Fruit fly (Drosophila melanogaster) Kc167 (cell line): ENCODE measurements around the gene CG34148.

Source experiments
- Sin3A ChIP-seq: fragments of >200 bp; optimal IDR thresholded peaks from 2 replicates; lab custom pipeline; 2018; ENCODE audit warnings: missing external identifiers
- h ChIP-seq: fragments of >200 bp; optimal IDR thresholded peaks from 3 replicates; lab custom pipeline; 2018; ENCODE audit warnings: missing external identifiers
- psq ChIP-seq: fragments of >200 bp; optimal IDR thresholded peaks from 2 replicates; lab custom pipeline; 2017; ENCODE audit warnings: missing external identifiers
- ttk ChIP-seq: sonication (Bioruptor generic); optimal IDR thresholded peaks from 2 replicates; lab custom pipeline; 2017; ENCODE audit warnings: missing external identifiers

- TF ChIP-seq Sin3A (lab: Kevin White, UChicago) (no peak), psq (no peak), ttk (no peak), h (lab: Kevin White, UChicago) (no peak)
Observed at dm6 chr3R:21913447-21913846, 35.0 kb upstream of the CG34148 start, which contains the start of gene Qsox2.
